Worm (Caenorhabditis elegans) whole organism, mixed stage, embryonic: ENCODE data around the gene dpf-2.

Experiments used
- M03D4.4 ChIP-seq: sonication (generic microtip); optimal IDR thresholded peaks from 2 replicates; lab custom pipeline; 2017; ENCODE audit warnings: mild to moderate bottlenecking, missing genetic modification characterization, missing compliant biosample characterization
- bed-3 ChIP-seq: fragments of 200-800 bp; sonication (Bioruptor generic); optimal IDR thresholded peaks from 3 replicates; lab custom pipeline; 2018; ENCODE audit warnings: mild to moderate bottlenecking, missing genetic modification characterization, moderate library complexity, missing compliant biosample characterization
- blmp-1 ChIP-seq: fragments of 150-350 bp; optimal IDR thresholded peaks from 2 replicates; lab custom pipeline; 2014; ENCODE audit warnings: missing biosample characterization, missing genetic modification characterization
- ceh-39 ChIP-seq: fragments of 150-350 bp; optimal IDR thresholded peaks from 2 replicates; lab custom pipeline; 2014; ENCODE audit warnings: missing biosample characterization, missing genetic modification characterization
- ceh-43 ChIP-seq: fragments of 200-800 bp; sonication (Bioruptor generic); optimal IDR thresholded peaks from 2 replicates; lab custom pipeline; 2018; ENCODE audit warnings: mild to moderate bottlenecking, missing genetic modification characterization, moderate library complexity, missing compliant biosample characterization
- ceh-83 ChIP-seq: fragments of 200-800 bp; sonication (Bioruptor generic); optimal IDR thresholded peaks from 2 replicates; lab custom pipeline; 2018; ENCODE audit warnings: mild to moderate bottlenecking, missing genetic modification characterization, missing compliant biosample characterization
- ces-1 ChIP-seq: fragments of 150-350 bp; optimal IDR thresholded peaks from 2 replicates; lab custom pipeline; 2014; ENCODE audit warnings: missing biosample characterization, missing genetic modification reagents, missing genetic modification characterization
- cnd-1 ChIP-seq: fragments of 200-800 bp; sonication (Bioruptor generic); optimal IDR thresholded peaks from 2 replicates; lab custom pipeline; 2018; ENCODE audit warnings: mild to moderate bottlenecking, missing genetic modification characterization, missing compliant biosample characterization
- drap-1 ChIP-seq: fragments of 200-800 bp; sonication (Bioruptor generic); optimal IDR thresholded peaks from 3 replicates; lab custom pipeline; 2018; ENCODE audit warnings: mild to moderate bottlenecking, missing genetic modification characterization, missing compliant biosample characterization
- elt-1 ChIP-seq: sonication (generic microtip); optimal IDR thresholded peaks from 2 replicates; lab custom pipeline; 2017; ENCODE audit warnings: missing genetic modification characterization, mild to moderate bottlenecking, missing compliant biosample characterization, antibody characterized with exemption, moderate library complexity, borderline replicate concordance; ENCODE audit not compliant: insufficient read depth
- elt-3 ChIP-seq: fragments of 150-350 bp; optimal IDR thresholded peaks from 2 replicates; lab custom pipeline; 2014; ENCODE audit warnings: missing biosample characterization, missing genetic modification characterization
- flh-1 ChIP-seq: fragments of 200-800 bp; sonication (Bioruptor generic); optimal IDR thresholded peaks from 2 replicates; lab custom pipeline; 2018; ENCODE audit warnings: mild to moderate bottlenecking, missing genetic modification characterization, moderate library complexity, missing compliant biosample characterization
- ham-2 ChIP-seq: fragments of 200-800 bp; sonication (Bioruptor generic); optimal IDR thresholded peaks from 2 replicates; lab custom pipeline; 2018; ENCODE audit warnings: mild to moderate bottlenecking, missing genetic modification characterization, missing compliant biosample characterization
- hlh-1 ChIP-seq: fragments of 150-350 bp; optimal IDR thresholded peaks from 2 replicates; lab custom pipeline; 2014; ENCODE audit warnings: missing biosample characterization, missing genetic modification reagents, missing genetic modification characterization
- lin-13 ChIP-seq: fragments of 150-350 bp; optimal IDR thresholded peaks from 2 replicates; lab custom pipeline; 2014; ENCODE audit warnings: missing biosample characterization, missing genetic modification characterization
- lin-32 ChIP-seq: fragments of 200-800 bp; sonication (Bioruptor generic); optimal IDR thresholded peaks from 2 replicates; lab custom pipeline; 2018; ENCODE audit warnings: mild to moderate bottlenecking, missing genetic modification characterization, missing compliant biosample characterization
- lsy-2 ChIP-seq: fragments of 150-350 bp; optimal IDR thresholded peaks from 2 replicates; lab custom pipeline; 2014; ENCODE audit warnings: missing biosample characterization, missing genetic modification characterization
- mab-5 ChIP-seq: fragments of 150-350 bp; optimal IDR thresholded peaks from 2 replicates; lab custom pipeline; 2014; ENCODE audit warnings: missing biosample characterization, missing genetic modification characterization
- mep-1 ChIP-seq: fragments of 150-350 bp; optimal IDR thresholded peaks from 2 replicates; lab custom pipeline; 2017; ENCODE audit warnings: missing biosample characterization, missing genetic modification reagents, missing genetic modification characterization, inconsistent platforms
- mls-2 ChIP-seq: sonication (generic microtip); optimal IDR thresholded peaks from 2 replicates; lab custom pipeline; 2016; ENCODE audit warnings: mild to moderate bottlenecking, missing genetic modification characterization, moderate library complexity, missing compliant biosample characterization
- nhr-12 ChIP-seq: fragments of 150-350 bp; optimal IDR thresholded peaks from 2 replicates; lab custom pipeline; 2014; ENCODE audit warnings: missing biosample characterization, missing genetic modification characterization
- nhr-2 ChIP-seq: fragments of 150-350 bp; optimal IDR thresholded peaks from 2 replicates; lab custom pipeline; 2014; ENCODE audit warnings: missing biosample characterization, missing genetic modification characterization
- nhr-237 ChIP-seq: fragments of 150-350 bp; optimal IDR thresholded peaks from 2 replicates; lab custom pipeline; 2014; ENCODE audit warnings: missing biosample characterization, missing genetic modification characterization
- nhr-28 ChIP-seq: fragments of 150-350 bp; optimal IDR thresholded peaks from 2 replicates; lab custom pipeline; 2014; ENCODE audit warnings: missing biosample characterization, missing genetic modification characterization
- nhr-76 ChIP-seq: sonication (generic microtip); optimal IDR thresholded peaks from 2 replicates; lab custom pipeline; 2017; ENCODE audit warnings: missing biosample characterization, missing genetic modification characterization
- pha-4 ChIP-seq: fragments of 150-350 bp; optimal IDR thresholded peaks from 2 replicates; lab custom pipeline; 2018; ENCODE audit warnings: missing biosample characterization, missing genetic modification reagents, missing genetic modification characterization
- sem-2 ChIP-seq: fragments of 200-800 bp; sonication (Bioruptor generic); optimal IDR thresholded peaks from 2 replicates; lab custom pipeline; 2018; ENCODE audit warnings: mild to moderate bottlenecking, missing genetic modification characterization, missing compliant biosample characterization
- snpc-4 ChIP-seq: fragments of 150-350 bp; optimal IDR thresholded peaks from 2 replicates; lab custom pipeline; 2014; ENCODE audit warnings: missing biosample characterization, missing genetic modification characterization
- sptf-1 ChIP-seq: sonication (generic microtip); optimal IDR thresholded peaks from 2 replicates; lab custom pipeline; 2017; ENCODE audit warnings: mild to moderate bottlenecking, missing genetic modification characterization, moderate library complexity, missing compliant biosample characterization
- tbx-8 ChIP-seq: fragments of 200-800 bp; sonication (Bioruptor generic); optimal IDR thresholded peaks from 2 replicates; lab custom pipeline; 2018; ENCODE audit warnings: mild to moderate bottlenecking, missing genetic modification characterization, moderate library complexity, missing compliant biosample characterization
- unc-120 ChIP-seq: sonication (generic microtip); optimal IDR thresholded peaks from 2 replicates; lab custom pipeline; 2017; ENCODE audit warnings: missing genetic modification characterization, missing compliant biosample characterization; ENCODE audit not compliant: poor library complexity, severe bottlenecking
- unc-39 ChIP-seq: fragments of 150-350 bp; optimal IDR thresholded peaks from 2 replicates; lab custom pipeline; 2014; ENCODE audit warnings: missing biosample characterization, missing genetic modification characterization
- unc-62 ChIP-seq: fragments of 150-350 bp; optimal IDR thresholded peaks from 2 replicates; lab custom pipeline; 2014; ENCODE audit warnings: missing biosample characterization, missing genetic modification reagents, missing genetic modification characterization
- zip-8 ChIP-seq: fragments of 150-350 bp; optimal IDR thresholded peaks from 2 replicates; lab custom pipeline; 2014; ENCODE audit warnings: missing biosample characterization, missing genetic modification characterization
- ztf-11 ChIP-seq: fragments of 150-350 bp; optimal IDR thresholded peaks from 2 replicates; lab custom pipeline; 2014; ENCODE audit warnings: missing biosample characterization, missing genetic modification characterization

Gene dpf-2

ce11 chrX:14828766-14829165 is 2.9 kb upstream of the dpf-2 start:
- no peak for TF ChIP-seq elt-1 (tag; lab: Kevin White, UChicago)
- TF ChIP-seq nhr-237 (tag; lab: Kevin White, UChicago), result no peak
- no peak for TF ChIP-seq sptf-1 (tag; lab: Kevin White, UChicago)
- TF ChIP-seq zip-8 (tag; lab: Kevin White, UChicago), result no peak
- TF ChIP-seq mls-2, result no peak
- no peak for TF ChIP-seq nhr-76
- no peak for TF ChIP-seq nhr-28 (tag; lab: Kevin White, UChicago)
- TF ChIP-seq drap-1 (GFP tag; lab: Kevin White, UChicago), result no peak
- TF ChIP-seq M03D4.4 (tag; lab: Kevin White, UChicago), result no peak
- TF ChIP-seq mep-1 (tag; lab: Kevin White, UChicago), result no peak

ce11 chrX:14838339-14838738 is 6.7 kb downstream of the dpf-2 start:
- TF ChIP-seq mep-1 (tag; lab: Kevin White, UChicago), result no peak
- TF ChIP-seq flh-1 (GFP tag; lab: Kevin White, UChicago), result no peak
- no peak for TF ChIP-seq sptf-1 (tag; lab: Kevin White, UChicago)
- TF ChIP-seq ces-1, result peak; percentile 79
- no peak for TF ChIP-seq lin-32

- no peak for TF ChIP-seq M03D4.4 (tag; lab: Kevin White, UChicago)
- no peak for TF ChIP-seq blmp-1 (tag; lab: Kevin White, UChicago)
- TF ChIP-seq nhr-28 (tag; lab: Kevin White, UChicago), result no peak
- no peak for TF ChIP-seq unc-39
- no peak for TF ChIP-seq ceh-43 (GFP tag; lab: Kevin White, UChicago)
- peak; percentile 61 for TF ChIP-seq hlh-1 (tag; lab: Kevin White, UChicago)
- TF ChIP-seq unc-120 (tag; lab: Kevin White, UChicago), result peak; percentile 78
- no peak for TF ChIP-seq flh-1 (GFP tag; lab: Kevin White, UChicago)
- no peak for TF ChIP-seq snpc-4 (tag; lab: Kevin White, UChicago)
- TF ChIP-seq tbx-8 (GFP tag; lab: Kevin White, UChicago), result no peak
- TF ChIP-seq ceh-39 (tag; lab: Kevin White, UChicago), result peak; percentile 88
- TF ChIP-seq cnd-1 (tag; lab: Kevin White, UChicago), result peak; percentile 30
- TF ChIP-seq elt-1 (tag; lab: Kevin White, UChicago), result no peak
- peak; percentile 86 for TF ChIP-seq nhr-237 (tag; lab: Kevin White, UChicago)
- no peak for TF ChIP-seq ztf-11 (tag; lab: Kevin White, UChicago)
- peak; percentile 59 for TF ChIP-seq lsy-2 (tag; lab: Kevin White, UChicago)
- peak; percentile 86 for TF ChIP-seq pha-4 (tag; lab: Kevin White, UChicago)
- TF ChIP-seq elt-3 (tag; lab: Kevin White, UChicago), result no peak
- no peak for TF ChIP-seq nhr-12 (tag; lab: Kevin White, UChicago)
- TF ChIP-seq sptf-1 (tag; lab: Kevin White, UChicago), result no peak
- TF ChIP-seq sem-2 (GFP tag; lab: Kevin White, UChicago), result no peak
- no peak for TF ChIP-seq nhr-76
- TF ChIP-seq mab-5, result peak; percentile 66
- TF ChIP-seq mls-2, result no peak
- TF ChIP-seq unc-62, result peak; percentile 91
- no peak for TF ChIP-seq zip-8 (tag; lab: Kevin White, UChicago)
- TF ChIP-seq drap-1 (GFP tag; lab: Kevin White, UChicago), result peak; percentile 16
- TF ChIP-seq ham-2 (GFP tag; lab: Kevin White, UChicago), result no peak
- TF ChIP-seq lin-32, result no peak
- TF ChIP-seq ceh-83 (GFP tag; lab: Kevin White, UChicago), result no peak
- TF ChIP-seq bed-3, result no peak
- no peak for TF ChIP-seq lin-13
- peak; percentile 91 for TF ChIP-seq mep-1 (tag; lab: Kevin White, UChicago)
- TF ChIP-seq ces-1, result peak; percentile 90
- no peak for TF ChIP-seq nhr-2 (tag; lab: Kevin White, UChicago)
- TF ChIP-seq, all 35 proteins: peak for 12
These were observed 9.4 kb downstream of the dpf-2 start for ce11 chrX:14841030-14841429.

DNA sequence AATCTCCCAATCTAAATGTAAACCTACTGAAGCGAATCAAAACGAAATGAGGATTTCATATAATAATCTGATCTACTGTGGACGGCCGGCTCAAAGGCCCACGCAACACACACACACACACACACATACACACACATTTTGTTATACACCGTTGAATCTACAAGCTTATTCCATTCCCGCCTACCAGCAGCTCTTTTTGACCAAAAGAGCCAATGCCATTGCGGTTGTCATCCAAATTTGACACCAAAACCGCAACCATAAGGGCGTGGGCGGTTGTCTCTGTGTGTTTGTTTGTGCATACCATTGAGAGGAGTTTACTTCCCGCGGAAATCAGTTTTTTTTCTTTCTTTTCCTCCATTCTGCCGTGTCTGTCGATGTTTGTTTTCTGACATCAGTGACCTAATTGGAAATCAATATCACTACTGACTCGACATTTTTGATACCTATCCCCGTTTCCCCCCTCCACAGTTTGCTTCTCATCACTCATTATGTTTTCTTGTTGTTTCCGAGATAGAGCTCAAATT is 11.3 kb downstream of the dpf-2 start:
- TF ChIP-seq unc-120 (tag; lab: Kevin White, UChicago) (no peak), flh-1 (GFP tag; lab: Kevin White, UChicago) (no peak), ztf-11 (tag; lab: Kevin White, UChicago) (no peak), snpc-4 (tag; lab: Kevin White, UChicago) (no peak), mls-2 (no peak), mep-1 (tag; lab: Kevin White, UChicago) (no peak), blmp-1 (tag; lab: Kevin White, UChicago) (no peak), nhr-237 (tag; lab: Kevin White, UChicago) (no peak), sem-2 (GFP tag; lab: Kevin White, UChicago) (no peak)
